Worm (Caenorhabditis elegans): ENCODE results near the gene gem-4.

DNA sequence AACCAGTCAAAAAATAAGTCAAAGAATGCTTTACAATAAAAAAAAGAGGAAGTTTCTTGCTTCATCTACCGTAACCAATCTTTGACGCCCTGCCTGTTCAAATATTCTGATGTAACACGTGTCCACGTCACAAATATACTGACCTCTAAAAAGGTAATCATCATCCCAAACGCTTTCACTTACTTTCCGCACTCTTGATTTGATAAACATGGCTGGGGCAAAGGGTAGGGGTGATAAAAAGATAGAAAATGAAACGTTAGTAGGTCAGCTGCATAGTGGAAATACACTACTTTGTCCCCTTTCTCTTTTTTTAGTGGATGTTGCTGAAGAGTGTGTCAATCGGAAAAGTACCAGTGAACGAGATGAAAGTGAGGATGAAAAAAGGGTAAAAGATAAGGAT, 45.3 kb upstream of the gem-4 start:
- TF ChIP-seq dpl-1 (GFP tag; optimal IDR thresholded peaks at IDR 0.05) = no peak
- no peak for TF ChIP-seq zip-2 (tag; optimal IDR thresholded peaks at IDR 0.05)
- TF ChIP-seq nhr-111 (GFP tag; optimal IDR thresholded peaks at IDR 0.05) = no peak
- no peak for TF ChIP-seq nhr-25 (tag; optimal IDR thresholded peaks at IDR 0.05; ENCODE audit: borderline replicate concordance, insufficient read depth)
- no peak for TF ChIP-seq fkh-10 (GFP tag; optimal IDR thresholded peaks at IDR 0.05)
- no peak for TF ChIP-seq nhr-11 (tag; optimal IDR thresholded peaks at IDR 0.05)
- no peak for TF ChIP-seq jun-1 (tag; optimal IDR thresholded peaks at IDR 0.05)
- TF ChIP-seq ama-1 (optimal IDR thresholded peaks at IDR 0.05) = no peak
- TF ChIP-seq unc-62 (GFP tag; optimal IDR thresholded peaks at IDR 0.05 in 1 of 2) = peak in 1 of 2 experiments; percentile 16
- no peak for TF ChIP-seq unc-62 (tag; optimal IDR thresholded peaks at IDR 0.05)
- TF ChIP-seq lim-7 (GFP tag; IDR thresholded peaks at IDR 0.05) = no peak
- no peak for TF ChIP-seq spr-3 (GFP tag; optimal IDR thresholded peaks at IDR 0.05)
- no peak for TF ChIP-seq Y75B8A.6 (GFP tag; IDR thresholded peaks at IDR 0.05)
